Fruit fly (Drosophila melanogaster) whole organism: ENCODE measurements around the gene CG13083.

ENCODE experiments used
- CG8478 ChIP-seq: fragments of >200 bp; optimal IDR thresholded peaks from 2 replicates; lab custom pipeline; 2018; ENCODE audit warnings: inconsistent platforms
- EcR ChIP-seq, 2 experiments: fragments of >200 bp; optimal IDR thresholded peaks; 2 replicates each; lab custom pipeline; 2017; ENCODE audit warnings: missing biosample characterization in 2 of 2, missing genetic modification characterization in 2 of 2, missing genetic modification reagents in 2 of 2
- psq ChIP-seq: fragments of >200 bp; optimal IDR thresholded peaks from 2 replicates; lab custom pipeline; 2017
- usp ChIP-seq: fragments of >200 bp; optimal IDR thresholded peaks from 2 replicates; lab custom pipeline; 2017; ENCODE audit warnings: missing biosample characterization, missing genetic modification characterization, mixed read lengths

- TF ChIP-seq psq (lab: Kevin White, UChicago) (no peak), EcR (GFP tag; optimal IDR thresholded peaks at IDR 0.05; lab: Kevin White, UChicago) (no peak), usp (GFP tag; lab: Kevin White, UChicago) (no peak), CG8478 (lab: Kevin White, UChicago) (no peak)
Measured at dm6 chr2L:19463405-19463804, 23.9 kb upstream of the CG13083 start.
